Fruit fly (Drosophila melanogaster): Measurements from ENCODE around the gene MESR3.

dm6 chr2L:18676948-18677820 is 60.1 kb downstream of the MESR3 start, which contains the start of the genes Mst36Fa and CG31751:
- peak; percentile 66 for TF ChIP-seq h (GFP tag; optimal IDR thresholded peaks at IDR 0.05)
- TF ChIP-seq ey (GFP tag; optimal IDR thresholded peaks at IDR 0.05) = peak; percentile 50
- TF ChIP-seq fru (GFP tag; optimal IDR thresholded peaks at IDR 0.05) = peak; percentile 34
- no peak for TF ChIP-seq HLH106 (tag; optimal IDR thresholded peaks at IDR 0.05)
- peak; percentile 27 for TF ChIP-seq psq (GFP tag; optimal IDR thresholded peaks at IDR 0.05)
- TF ChIP-seq CrebA (GFP tag; optimal IDR thresholded peaks at IDR 0.05; ENCODE audit: borderline replicate concordance) = no peak
- no peak for TF ChIP-seq pan (optimal IDR thresholded peaks at IDR 0.05)
- no peak for TF ChIP-seq Jra (GFP tag; optimal IDR thresholded peaks at IDR 0.05)

Measured in whole organism, wandering third instar larva.